Fruit fly (Drosophila melanogaster): Measurements from ENCODE around the gene cas.
A peak's percentile ranks its signal among the peaks of the same experiment; 100 is the strongest.

Gene cas

DNA sequence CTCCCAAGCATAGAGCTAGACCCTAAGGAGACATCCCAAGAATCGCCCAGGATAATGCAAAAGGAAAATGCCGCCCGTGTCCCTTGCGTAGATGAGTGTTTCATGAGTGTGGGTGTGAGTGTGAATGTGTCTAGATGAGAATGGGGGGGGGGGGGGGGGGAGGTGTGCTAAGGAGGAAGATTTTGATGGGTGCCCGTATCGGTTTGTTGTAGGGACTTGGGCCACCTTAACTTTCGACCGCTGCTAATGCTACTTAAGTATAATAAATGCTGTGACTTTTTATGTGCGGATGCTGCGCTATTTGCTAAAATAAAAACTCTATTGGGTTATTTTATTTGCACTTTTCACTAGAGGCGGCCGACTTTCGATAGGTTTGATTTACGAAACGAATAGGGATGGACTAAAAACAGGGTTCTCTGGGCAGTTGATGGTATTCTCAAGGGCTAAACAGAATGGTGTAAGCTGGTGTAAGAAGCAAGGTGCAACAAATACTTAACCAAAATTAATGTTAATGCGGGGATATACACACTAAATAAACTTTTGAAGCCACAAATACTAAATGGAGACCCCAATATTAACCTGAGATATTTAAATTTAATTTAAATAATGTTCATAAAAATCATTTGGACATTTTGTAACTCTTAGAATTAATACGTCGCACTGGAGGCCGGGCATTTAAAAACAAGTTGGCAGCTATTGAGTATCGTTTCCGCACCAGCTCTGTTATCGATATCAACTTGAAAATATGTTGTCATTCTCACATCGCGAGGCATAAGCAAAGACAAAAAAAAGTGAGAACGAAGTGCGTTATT lies 47.5 kb downstream of the cas start, which contains the start of the genes Xe7 and Atg17 (continued):
- no peak for TF ChIP-seq Rel (GFP tag; optimal IDR thresholded peaks at IDR 0.05)
- peak; percentile 61 for TF ChIP-seq Rel (tag; optimal IDR thresholded peaks at IDR 0.05)
- TF ChIP-seq Abd-B (GFP tag; optimal IDR thresholded peaks at IDR 0.05): no peak
- TF ChIP-seq br (GFP tag; optimal IDR thresholded peaks at IDR 0.05): peak; percentile 87

Data from whole organism, wandering third instar larva.